Fruit fly (Drosophila melanogaster) whole organism: ENCODE data around the gene Nmd3.

Experiments used
- CG8478 ChIP-seq: fragments of >200 bp; optimal IDR thresholded peaks from 2 replicates; lab custom pipeline; 2018; ENCODE audit warnings: inconsistent platforms
- Dll ChIP-seq: fragments of >200 bp; optimal IDR thresholded peaks from 2 replicates; lab custom pipeline; 2017
- EcR ChIP-seq, 2 experiments: fragments of >200 bp; optimal IDR thresholded peaks; 2 replicates each; lab custom pipeline; 2017; ENCODE audit warnings: missing biosample characterization in 2 of 2, missing genetic modification characterization in 2 of 2, missing genetic modification reagents in 2 of 2
- pan ChIP-seq: fragments of >200 bp; optimal IDR thresholded peaks from 2 replicates; lab custom pipeline; 2017
- usp ChIP-seq: fragments of >200 bp; optimal IDR thresholded peaks from 2 replicates; lab custom pipeline; 2017; ENCODE audit warnings: missing biosample characterization, missing genetic modification characterization, mixed read lengths

- TF ChIP-seq usp (no peak), CG8478 (no peak), EcR (GFP tag; optimal IDR thresholded peaks at IDR 0.05; lab: Kevin White, UChicago) (no peak), Dll (no peak), pan (lab: Kevin White, UChicago) (no peak)
Measured at dm6 chrX:2208641-2209241, 24.3 kb upstream of the Nmd3 start.
